Fruit fly (Drosophila melanogaster): ENCODE data around the gene Clic.

Gene Clic

dm6 chrX:13830029-13830428, 7.9 kb upstream of the Clic start, which contains the start of gene jub (continued):
- no peak for TF ChIP-seq ham (GFP tag; IDR thresholded peaks at IDR 0.05)
- peak; percentile 85 for TF ChIP-seq stwl (tag; optimal IDR thresholded peaks at IDR 0.05)
- peak; percentile 94 for TF ChIP-seq MESR4 (GFP tag; optimal IDR thresholded peaks at IDR 0.05)
- TF ChIP-seq CG9797 (GFP tag; optimal IDR thresholded peaks at IDR 0.05) = peak; percentile 68
- no peak for TF ChIP-seq seq (GFP tag; IDR thresholded peaks at IDR 0.05)
- peak; percentile 68 for TF ChIP-seq MBD-R2 (GFP tag; IDR thresholded peaks at IDR 0.05)
- TF ChIP-seq sens (GFP tag) = peak; percentile 20
- TF ChIP-seq usp (GFP tag; optimal IDR thresholded peaks at IDR 0.05) = no peak
- TF ChIP-seq sug (tag; optimal IDR thresholded peaks at IDR 0.05) = peak; percentile 87
- peak; percentile 20 for TF ChIP-seq CG14710 (tag; optimal IDR thresholded peaks at IDR 0.05)
- peak; percentile 82 for TF ChIP-seq crol (GFP tag; IDR thresholded peaks at IDR 0.05)
- no peak for TF ChIP-seq Sry-δ (GFP tag; optimal IDR thresholded peaks at IDR 0.05)
- TF ChIP-seq sisA (GFP tag; IDR thresholded peaks at IDR 0.05) = no peak
- TF ChIP-seq fru (optimal IDR thresholded peaks at IDR 0.05) = no peak
- no peak for TF ChIP-seq Bteb2 (GFP tag; optimal IDR thresholded peaks at IDR 0.05)
- TF ChIP-seq en (GFP tag; optimal IDR thresholded peaks at IDR 0.05) = no peak
- TF ChIP-seq CG9215 (GFP tag; IDR thresholded peaks at IDR 0.05) = no peak
- peak; percentile 29 for TF ChIP-seq BEAF-32 (GFP tag; optimal IDR thresholded peaks at IDR 0.05)
- no peak for TF ChIP-seq Mes4 (GFP tag; optimal IDR thresholded peaks at IDR 0.05)
- TF ChIP-seq amos (GFP tag; IDR thresholded peaks at IDR 0.05; ENCODE audit: partially characterized antibody) = no peak
- TF ChIP-seq CG6254 (GFP tag; optimal IDR thresholded peaks at IDR 0.05) = no peak
- TF ChIP-seq pita (GFP tag; optimal IDR thresholded peaks at IDR 0.05) = no peak
- peak; percentile 42 for TF ChIP-seq E2f2 (GFP tag; IDR thresholded peaks at IDR 0.05)
- TF ChIP-seq rib (GFP tag; IDR thresholded peaks at IDR 0.05) = no peak
- TF ChIP-seq NfI (GFP tag; optimal IDR thresholded peaks at IDR 0.05) = no peak
- TF ChIP-seq Myb (GFP tag; optimal IDR thresholded peaks at IDR 0.05) = peak; percentile 42
- no peak for TF ChIP-seq pum (GFP tag; optimal IDR thresholded peaks at IDR 0.05)
- TF ChIP-seq Doc2 (GFP tag; IDR thresholded peaks at IDR 0.05) = no peak
- TF ChIP-seq Hey (tag; optimal IDR thresholded peaks at IDR 0.05) = no peak
- no peak for TF ChIP-seq Xbp1 (GFP tag; optimal IDR thresholded peaks at IDR 0.05)
- no peak for TF ChIP-seq CG34422 (GFP tag; IDR thresholded peaks at IDR 0.05)
- peak; percentile 26 for TF ChIP-seq Sin3A (optimal IDR thresholded peaks at IDR 0.05)
- TF ChIP-seq CG14014 (GFP tag; IDR thresholded peaks at IDR 0.05) = no peak

dm6 chrX:13828870-13829269, 6.8 kb upstream of the Clic start:
- TF ChIP-seq CG9797 (GFP tag; optimal IDR thresholded peaks at IDR 0.05) (no peak), trh (GFP tag; optimal IDR thresholded peaks at IDR 0.05) (no peak), cato (GFP tag; optimal IDR thresholded peaks at IDR 0.05; ENCODE audit: borderline replicate concordance) (no peak), YL-1 (GFP tag; optimal IDR thresholded peaks at IDR 0.05) (no peak), CG8478 (optimal IDR thresholded peaks at IDR 0.05) (peak; percentile 25), CG12104 (GFP tag; optimal IDR thresholded peaks at IDR 0.05) (no peak), croc (GFP tag; conservative IDR thresholded peaks at IDR 0.05) (no peak), Lim3 (GFP tag; IDR thresholded peaks at IDR 0.05) (no peak)

dm6 chrX:13822753-13823152, 646 bp upstream of the Clic start, which contains the start of gene Nup93-1:
TSS of gene Nup93-1 (plus strand) at chrX:13822826.
- TF ChIP-seq Med (GFP tag) (peak; percentile 52), MBD-R2 (GFP tag; IDR thresholded peaks at IDR 0.05) (peak; percentile 54), Dbx (GFP tag; IDR thresholded peaks at IDR 0.05) (no peak), E2f2 (GFP tag; IDR thresholded peaks at IDR 0.05) (peak; percentile 43), CG4707 (GFP tag; optimal IDR thresholded peaks at IDR 0.05) (no peak), CG34422 (GFP tag; IDR thresholded peaks at IDR 0.05) (peak; percentile 52; the same call in 1 of the 3 replicates), ken (GFP tag; IDR thresholded peaks at IDR 0.05) (0 out of 3 replicates have a peak, but pooled peaks have one; percentile 7), Dp (GFP tag; optimal IDR thresholded peaks at IDR 0.05) (peak; percentile 39), MESR4 (GFP tag; optimal IDR thresholded peaks at IDR 0.05) (peak; percentile 30), fd96Cb (tag; optimal IDR thresholded peaks at IDR 0.05) (no peak), kay (GFP tag; optimal IDR thresholded peaks at IDR 0.05) (no peak), Sin3A (optimal IDR thresholded peaks at IDR 0.05) (peak; percentile 23), CG4360 (GFP tag; IDR thresholded peaks at IDR 0.05) (0 out of 2 replicates have a peak, but pooled peaks have one; percentile 19)
